Fruit fly (Drosophila melanogaster): ENCODE results near the gene bnk.

The bnk gene

DNA sequence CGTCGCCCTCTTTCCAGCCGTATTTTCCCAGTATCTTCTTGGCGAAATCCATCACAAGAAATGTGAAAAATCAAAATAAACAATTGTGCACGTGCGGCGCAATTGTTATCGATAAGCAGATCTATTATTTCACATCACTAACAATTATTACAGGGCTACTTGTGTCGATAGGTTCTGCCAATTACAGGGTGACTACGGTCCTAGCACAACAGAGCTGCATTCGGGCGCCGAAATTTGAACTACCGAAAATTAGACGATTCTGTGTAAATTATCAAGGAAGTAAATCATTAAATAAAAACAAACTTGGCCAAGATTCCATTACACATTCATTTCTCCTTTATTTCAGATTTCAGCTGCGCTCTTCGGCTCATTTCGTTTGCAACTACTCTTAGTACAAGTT is 22.7 kb downstream of the bnk start, which contains the start of gene CG15561 (continued):
- TF ChIP-seq so (GFP tag; IDR thresholded peaks at IDR 0.05), result no peak
- peak; percentile 72 for TF ChIP-seq CHES-1-like (GFP tag; optimal IDR thresholded peaks at IDR 0.05)
- TF ChIP-seq CG6654 (GFP tag; optimal IDR thresholded peaks at IDR 0.05), result no peak
- peak in 1 of 2 experiments; percentile 48 for TF ChIP-seq Pdp1 (GFP tag; optimal IDR thresholded peaks at IDR 0.05)
- TF ChIP-seq pnt (GFP tag; optimal IDR thresholded peaks at IDR 0.05), result no peak
- TF ChIP-seq Eip74EF (GFP tag; optimal IDR thresholded peaks at IDR 0.05), result no peak
- TF ChIP-seq gce (GFP tag; IDR thresholded peaks at IDR 0.05), result no peak
- TF ChIP-seq pita (GFP tag; optimal IDR thresholded peaks at IDR 0.05), result no peak
- TF ChIP-seq Mrtf (GFP tag; IDR thresholded peaks at IDR 0.05), result no peak
- TF ChIP-seq ken (GFP tag; IDR thresholded peaks at IDR 0.05), result no peak
- TF ChIP-seq CG17802 (tag; optimal IDR thresholded peaks at IDR 0.05), result peak; percentile 32
- TF ChIP-seq Mes4 (GFP tag; optimal IDR thresholded peaks at IDR 0.05), result peak; percentile 47
- no peak for TF ChIP-seq CG10366 (GFP tag; IDR thresholded peaks at IDR 0.05)
- TF ChIP-seq CG4328 (GFP tag; optimal IDR thresholded peaks at IDR 0.05), result no peak
- TF ChIP-seq CG8089 (GFP tag; optimal IDR thresholded peaks at IDR 0.05), result peak; percentile 29
- peak; percentile 78 for TF ChIP-seq Ets97D (GFP tag; optimal IDR thresholded peaks at IDR 0.05)
- no peak for TF ChIP-seq rib (GFP tag; IDR thresholded peaks at IDR 0.05)
- TF ChIP-seq CG1602 (GFP tag; optimal IDR thresholded peaks at IDR 0.05), result no peak
- no peak for TF ChIP-seq CG6854 (GFP tag; optimal IDR thresholded peaks at IDR 0.05)
- TF ChIP-seq grau (tag; optimal IDR thresholded peaks at IDR 0.05), result no peak
- TF ChIP-seq pho (GFP tag; optimal IDR thresholded peaks at IDR 0.05), result peak; percentile 2
- no peak for TF ChIP-seq hbn (GFP tag; IDR thresholded peaks at IDR 0.05; ENCODE audit: partially characterized antibody)
- no peak for TF ChIP-seq unc-4 (GFP tag; IDR thresholded peaks at IDR 0.05; ENCODE audit: partially characterized antibody)
- no peak for TF ChIP-seq Atf-2 (GFP tag; optimal IDR thresholded peaks at IDR 0.05)
- TF ChIP-seq emc (GFP tag; optimal IDR thresholded peaks at IDR 0.05), result peak; percentile 22
- peak; percentile 71 for TF ChIP-seq onecut (GFP tag; IDR thresholded peaks at IDR 0.05)
- no peak for TF ChIP-seq CG2129 (GFP tag; IDR thresholded peaks at IDR 0.05; ENCODE audit: partially characterized antibody)
- no peak for TF ChIP-seq GATAe (GFP tag; conservative IDR thresholded peaks at IDR 0.05)
- no peak for TF ChIP-seq hb (GFP tag; IDR thresholded peaks at IDR 0.05; ENCODE audit: partially characterized antibody)
- peak; percentile 60 for TF ChIP-seq maf-S (GFP tag; optimal IDR thresholded peaks at IDR 0.05)
- TF ChIP-seq Hey (tag; optimal IDR thresholded peaks at IDR 0.05), result peak; percentile 6
- peak; percentile 50 for TF ChIP-seq btn (GFP tag; optimal IDR thresholded peaks at IDR 0.05)
- TF ChIP-seq CG8388 (GFP tag; optimal IDR thresholded peaks at IDR 0.05), result no peak
- peak; percentile 1 for TF ChIP-seq CG4617 (GFP tag; optimal IDR thresholded peaks at IDR 0.05; ENCODE audit: borderline replicate concordance)
- TF ChIP-seq sug (tag; optimal IDR thresholded peaks at IDR 0.05), result peak; percentile 62
- TF ChIP-seq CG2116 (GFP tag; optimal IDR thresholded peaks at IDR 0.05), result peak; percentile 99
- no peak for TF ChIP-seq CG9817 (tag; optimal IDR thresholded peaks at IDR 0.05)
- peak; percentile 57 for TF ChIP-seq CG13424 (tag; optimal IDR thresholded peaks at IDR 0.05)
- peak; percentile 34 for TF ChIP-seq CG1529 (GFP tag; optimal IDR thresholded peaks at IDR 0.05)
- TF ChIP-seq her (GFP tag; optimal IDR thresholded peaks at IDR 0.05), result peak; percentile 43
- TF ChIP-seq Dp (GFP tag; optimal IDR thresholded peaks at IDR 0.05), result peak; percentile 98
- TF ChIP-seq CG13624 (GFP tag; optimal IDR thresholded peaks at IDR 0.05), result peak; percentile 70
- TF ChIP-seq ase (GFP tag; IDR thresholded peaks at IDR 0.05), result no peak
- no peak for TF ChIP-seq TFAM (GFP tag; optimal IDR thresholded peaks at IDR 0.05)
- TF ChIP-seq pzg (GFP tag; optimal IDR thresholded peaks at IDR 0.05), result peak; percentile 96
- TF ChIP-seq CG8478 (optimal IDR thresholded peaks at IDR 0.05), result no peak
- TF ChIP-seq ftz-f1 (GFP tag; optimal IDR thresholded peaks at IDR 0.05), result peak; percentile 18
- TF ChIP-seq CG2875 (GFP tag; optimal IDR thresholded peaks at IDR 0.05), result peak; percentile 10
- TF ChIP-seq CG14014 (GFP tag; IDR thresholded peaks at IDR 0.05), result no peak
- TF ChIP-seq CG7745 (tag; optimal IDR thresholded peaks at IDR 0.05), result no peak
- TF ChIP-seq YL-1 (GFP tag; optimal IDR thresholded peaks at IDR 0.05), result peak; percentile 96
